Worm (Caenorhabditis elegans) whole organism, L3 larva: ENCODE data around the gene srx-121.

Source experiments
- ZK546.5 ChIP-seq: sonication (generic microtip); optimal IDR thresholded peaks from 2 replicates; lab custom pipeline; 2017; ENCODE audit warnings: missing biosample characterization, missing genetic modification characterization
- ceh-28 ChIP-seq: fragments of 150-350 bp; optimal IDR thresholded peaks from 2 replicates; lab custom pipeline; 2014; ENCODE audit warnings: missing biosample characterization, missing genetic modification reagents, missing genetic modification characterization
- fos-1 ChIP-seq: fragments of 150-350 bp; optimal IDR thresholded peaks from 2 replicates; lab custom pipeline; 2014; ENCODE audit warnings: missing biosample characterization, missing genetic modification characterization
- jun-1 ChIP-seq: fragments of 150-350 bp; optimal IDR thresholded peaks from 2 replicates; lab custom pipeline; 2014; ENCODE audit warnings: missing biosample characterization, missing genetic modification reagents, missing genetic modification characterization
- lin-39 ChIP-seq: fragments of 150-350 bp; optimal IDR thresholded peaks from 2 replicates; lab custom pipeline; 2018; ENCODE audit warnings: missing biosample characterization, missing genetic modification reagents, missing genetic modification characterization
- mdl-1 ChIP-seq: fragments of 150-350 bp; optimal IDR thresholded peaks from 2 replicates; lab custom pipeline; 2014; ENCODE audit warnings: missing biosample characterization, missing genetic modification characterization
- nfya-1 ChIP-seq: sonication (generic microtip); optimal IDR thresholded peaks from 2 replicates; lab custom pipeline; 2017; ENCODE audit warnings: missing genetic modification characterization, mild to moderate bottlenecking, missing compliant biosample characterization, antibody characterized with exemption, moderate library complexity; ENCODE audit not compliant: insufficient read depth
- nhr-23 ChIP-seq: fragments of 150-350 bp; optimal IDR thresholded peaks from 2 replicates; lab custom pipeline; 2014; ENCODE audit warnings: missing biosample characterization, missing genetic modification reagents, missing genetic modification characterization
- pha-4 ChIP-seq: fragments of 150-350 bp; optimal IDR thresholded peaks from 2 replicates; lab custom pipeline; 2014; ENCODE audit warnings: missing biosample characterization, missing genetic modification reagents, missing genetic modification characterization
- skn-1 ChIP-seq: fragments of 150-350 bp; optimal IDR thresholded peaks from 2 replicates; lab custom pipeline; 2014; ENCODE audit warnings: missing biosample characterization, missing genetic modification characterization
- snpc-4 ChIP-seq: fragments of 150-350 bp; optimal IDR thresholded peaks from 2 replicates; lab custom pipeline; 2014; ENCODE audit warnings: missing biosample characterization, missing genetic modification characterization
- tbx-2 ChIP-seq: sonication (generic microtip); optimal IDR thresholded peaks from 2 replicates; lab custom pipeline; 2016; ENCODE audit warnings: mild to moderate bottlenecking, missing genetic modification characterization, missing compliant biosample characterization
- unc-39 ChIP-seq: sonication (generic microtip); optimal IDR thresholded peaks from 4 replicates; lab custom pipeline; 2017; ENCODE audit warnings: missing biosample characterization, missing genetic modification characterization
- ztf-4 ChIP-seq: fragments of 150-350 bp; optimal IDR thresholded peaks from 2 replicates; lab custom pipeline; 2014; ENCODE audit warnings: missing biosample characterization, missing genetic modification characterization

DNA sequence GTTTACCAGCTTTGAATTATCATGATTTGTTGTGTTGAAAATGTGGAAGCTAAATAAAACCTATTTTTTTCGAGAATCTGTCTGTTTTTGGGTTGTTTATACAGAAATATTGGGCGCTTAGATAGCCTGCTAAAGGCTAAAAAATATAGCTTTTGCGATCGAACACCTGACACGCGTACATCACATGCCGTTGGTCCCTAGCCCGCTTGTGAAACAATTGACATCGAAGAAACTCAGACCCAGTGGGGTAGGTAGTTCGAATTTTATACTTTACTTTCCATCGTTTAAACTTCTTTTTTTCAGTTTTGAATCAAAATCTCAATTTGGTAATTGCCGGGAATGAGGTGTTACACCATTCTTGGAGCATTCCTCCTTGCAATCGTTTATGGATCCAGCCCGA, 33.6 kb downstream of the srx-121 start, which contains the start of gene C17B7.4:
- no peak for TF ChIP-seq fos-1 (tag; lab: Kevin White, UChicago)
- no peak for TF ChIP-seq ceh-28 (tag; lab: Kevin White, UChicago)
- no peak for TF ChIP-seq tbx-2 (tag; lab: Kevin White, UChicago)
- no peak for TF ChIP-seq ZK546.5
- TF ChIP-seq jun-1 (tag; lab: Kevin White, UChicago): no peak
- TF ChIP-seq lin-39: no peak
- TF ChIP-seq skn-1 (tag; lab: Kevin White, UChicago): no peak
- TF ChIP-seq pha-4 (tag; lab: Kevin White, UChicago): no peak
- TF ChIP-seq mdl-1 (tag; lab: Kevin White, UChicago): no peak
- no peak for TF ChIP-seq snpc-4 (tag; lab: Kevin White, UChicago)
- TF ChIP-seq nfya-1 (tag; lab: Kevin White, UChicago): no peak
- no peak for TF ChIP-seq nhr-23 (tag; lab: Kevin White, UChicago)
- TF ChIP-seq unc-39 (tag; lab: Kevin White, UChicago): no peak
- TF ChIP-seq ztf-4 (tag; lab: Kevin White, UChicago): no peak
